Fruit fly (Drosophila melanogaster) whole organism, adult: ENCODE data around the gene CG12535.
A peak's percentile ranks its signal among the peaks of the same experiment; 100 is the strongest.

ENCODE experiments used
- CG11617 ChIP-seq: fragments of 200-800 bp; sonication (Bioruptor generic); optimal IDR thresholded peaks from 2 replicates; lab custom pipeline; 2017; ENCODE audit warnings: mild to moderate bottlenecking, missing biosample characterization, missing genetic modification reagents, missing genetic modification characterization
- CG12768 ChIP-seq: fragments of 200-800 bp; sonication (Bioruptor generic); optimal IDR thresholded peaks from 2 replicates; lab custom pipeline; 2017; ENCODE audit warnings: missing biosample characterization, missing genetic modification characterization, mild to moderate bottlenecking, moderate library complexity, missing genetic modification reagents
- CG14711 ChIP-seq: fragments of 200-800 bp; sonication (Bioruptor generic); optimal IDR thresholded peaks from 2 replicates; lab custom pipeline; 2018; ENCODE audit warnings: missing biosample characterization, mild to moderate bottlenecking, missing genetic modification characterization, moderate library complexity
- CG1620 ChIP-seq: fragments of 200-800 bp; sonication (Bioruptor generic); optimal IDR thresholded peaks from 2 replicates; lab custom pipeline; 2016; ENCODE audit warnings: missing biosample characterization, missing genetic modification characterization
- CG33017 ChIP-seq: fragments of 200-800 bp; sonication (Bioruptor generic); optimal IDR thresholded peaks from 2 replicates; lab custom pipeline; 2018; ENCODE audit warnings: missing biosample characterization, mild to moderate bottlenecking, missing genetic modification characterization, moderate library complexity
- CG7101 ChIP-seq: fragments of 200-800 bp; sonication (Bioruptor generic); optimal IDR thresholded peaks from 2 replicates; lab custom pipeline; 2018; ENCODE audit warnings: missing biosample characterization, mild to moderate bottlenecking, missing genetic modification characterization, moderate library complexity
- Clk ChIP-seq: fragments of 200-800 bp; sonication (Bioruptor generic); optimal IDR thresholded peaks from 2 replicates; lab custom pipeline; 2017; ENCODE audit warnings: missing biosample characterization, missing genetic modification characterization
- Crg-1 ChIP-seq: fragments of 200-800 bp; sonication (Bioruptor generic); optimal IDR thresholded peaks from 2 replicates; lab custom pipeline; 2016; ENCODE audit warnings: missing biosample characterization, missing genetic modification characterization
- bab1 ChIP-seq: fragments of 200-800 bp; sonication (Bioruptor generic); optimal IDR thresholded peaks from 3 replicates; lab custom pipeline; 2019; ENCODE audit warnings: missing biosample characterization, mild to moderate bottlenecking, missing genetic modification characterization, moderate library complexity
- cic ChIP-seq: fragments of 200-800 bp; sonication (Bioruptor generic); optimal IDR thresholded peaks from 2 replicates; lab custom pipeline; 2017; ENCODE audit warnings: missing biosample characterization, mild to moderate bottlenecking, missing genetic modification characterization, moderate library complexity
- kay ChIP-seq: fragments of 200-800 bp; sonication (Bioruptor generic); peaks from one replicate; lab custom pipeline; 2016; ENCODE audit warnings: missing biosample characterization, missing genetic modification characterization, borderline replicate concordance
- ovo ChIP-seq: fragments of 200-800 bp; sonication (Bioruptor generic); optimal IDR thresholded peaks from 2 replicates; lab custom pipeline; 2016; ENCODE audit warnings: missing biosample characterization, missing genetic modification characterization
- pad ChIP-seq: fragments of 200-800 bp; sonication (Bioruptor generic); optimal IDR thresholded peaks from 3 replicates; lab custom pipeline; 2017; ENCODE audit warnings: missing biosample characterization, missing genetic modification characterization, mild to moderate bottlenecking, moderate library complexity, missing genetic modification reagents
- tj ChIP-seq: fragments of 200-800 bp; sonication (Bioruptor generic); optimal IDR thresholded peaks from 3 replicates; lab custom pipeline; 2017; ENCODE audit warnings: missing biosample characterization, mild to moderate bottlenecking, missing genetic modification characterization, moderate library complexity

- TF ChIP-seq CG11617 (GFP tag; lab: Kevin White, UChicago): peak; percentile 32
- no peak for TF ChIP-seq bab1
- no peak for TF ChIP-seq Clk (GFP tag; lab: Kevin White, UChicago)
- no peak for TF ChIP-seq kay (GFP tag; lab: Kevin White, UChicago)
- peak; percentile 40 for TF ChIP-seq tj (GFP tag; lab: Kevin White, UChicago)
- TF ChIP-seq CG12768: no peak
- TF ChIP-seq ovo: peak; percentile 15
- TF ChIP-seq Crg-1 (GFP tag; lab: Kevin White, UChicago): peak; percentile 11
- no peak for TF ChIP-seq cic
- TF ChIP-seq CG7101 (tag; lab: Kevin White, UChicago): no peak
- TF ChIP-seq CG1620 (GFP tag; lab: Kevin White, UChicago): peak; percentile 8
- no peak for TF ChIP-seq CG14711 (tag; lab: Kevin White, UChicago)
- TF ChIP-seq pad (GFP tag; lab: Kevin White, UChicago): peak; percentile 3
- no peak for TF ChIP-seq CG33017 (tag; lab: Kevin White, UChicago)
These were observed 2.1 kb downstream of the CG12535 start for dm6 chrX:3446650-3447049.
